Worm (Caenorhabditis elegans) whole organism, midembryonic: Measurements from ENCODE around the gene F26D11.1.

Source experiments
- flt-1 ChIP-seq: fragments of 200-800 bp; sonication (Bioruptor generic); IDR thresholded peaks from 2 replicates; pipeline ENCODE4 v1.3.6; 2022; ENCODE audit warnings: missing genetic modification characterization, missing compliant biosample characterization
- klf-2 ChIP-seq: fragments of 200-800 bp; sonication (Bioruptor generic); conservative IDR thresholded peaks from 2 replicates; pipeline ENCODE4 v1.3.6; 2022; ENCODE audit warnings: missing genetic modification reagents, missing genetic modification characterization, missing compliant biosample characterization
- med-1 ChIP-seq: sonication (generic microtip); optimal IDR thresholded peaks from 2 replicates; lab custom pipeline; 2017; ENCODE audit warnings: missing genetic modification characterization, mild to moderate bottlenecking, missing compliant biosample characterization, antibody characterized with exemption, missing genetic modification reagents; ENCODE audit not compliant: insufficient read depth
- tab-1 ChIP-seq: fragments of 200-800 bp; sonication (Bioruptor generic); IDR thresholded peaks from 2 replicates; pipeline ENCODE4 v1.3.6; 2022; ENCODE audit warnings: missing genetic modification characterization, missing compliant biosample characterization
- ztf-23 ChIP-seq: fragments of 200-800 bp; sonication (Bioruptor generic); IDR thresholded peaks from 2 replicates; pipeline ENCODE4 v1.3.6; 2022; ENCODE audit warnings: missing genetic modification reagents, missing genetic modification characterization, missing compliant biosample characterization
- ztf-29 ChIP-seq: fragments of 200-800 bp; sonication (Bioruptor generic); IDR thresholded peaks from 2 replicates; pipeline ENCODE4 v1.3.6; 2022; ENCODE audit warnings: missing genetic modification reagents, missing genetic modification characterization, missing compliant biosample characterization

DNA sequence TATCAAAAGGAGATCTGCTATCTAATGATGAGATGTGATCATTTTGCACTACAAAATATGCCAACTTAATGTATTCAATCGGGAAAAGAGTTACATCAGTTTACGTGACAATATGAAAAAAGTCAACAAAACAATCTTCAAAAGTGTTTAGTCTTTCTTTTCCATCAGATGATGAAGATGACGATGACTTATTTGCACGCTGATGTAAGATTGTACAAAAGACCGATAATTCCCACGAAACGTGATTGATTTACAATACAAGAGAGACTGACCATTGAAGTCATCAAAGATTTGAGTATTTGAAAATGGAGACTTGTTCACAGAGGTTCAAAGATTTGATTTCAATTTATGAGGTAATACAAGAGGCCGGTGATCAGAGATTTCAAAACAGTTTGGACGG lies 43.9 kb downstream of the F26D11.1 start:
- TF ChIP-seq med-1 (GFP tag; lab: Kevin White, UChicago) (no peak), klf-2 (GFP tag; lab: Robert Waterston, UW) (no peak), flt-1 (GFP tag; lab: Robert Waterston, UW) (no peak), ztf-23 (GFP tag; lab: Robert Waterston, UW) (no peak), ztf-29 (GFP tag; lab: Robert Waterston, UW) (no peak), tab-1 (GFP tag; lab: Robert Waterston, UW) (no peak)
